Worm (Caenorhabditis elegans): Measurements from ENCODE around the gene F59A7.2.

F59A7.2 gene

DNA sequence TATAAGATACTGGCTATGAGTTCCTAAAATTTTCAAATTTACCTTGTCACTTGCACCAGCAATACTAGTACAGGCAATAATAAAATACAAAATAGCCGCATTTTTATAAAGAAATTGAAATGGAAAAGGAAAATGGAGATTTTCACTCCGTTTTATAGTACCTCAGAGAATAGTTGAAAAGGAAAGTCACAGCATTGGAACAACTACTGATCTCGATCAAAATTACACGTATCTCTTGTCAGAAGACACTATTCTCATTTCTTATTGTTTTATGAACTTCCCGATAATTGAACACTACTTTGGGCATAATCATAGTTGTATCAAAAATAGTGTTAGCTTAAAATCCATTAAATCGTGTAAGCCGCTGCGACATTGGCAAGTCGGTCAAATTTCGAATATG lies 35.2 kb upstream of the F59A7.2 start, which contains the start of gene Y40B10A.11:
Gene Y40B10A.11, minus strand, starts transcription at position 101 of the 400 bp plus-strand sequence.
- TF ChIP-seq fax-1 (tag; optimal IDR thresholded peaks at IDR 0.05) (no peak), ahr-1 (tag; optimal IDR thresholded peaks at IDR 0.05) (no peak), hlh-30 (tag; optimal IDR thresholded peaks at IDR 0.05; ENCODE audit: insufficient read depth) (no peak), tbx-7 (tag; optimal IDR thresholded peaks at IDR 0.05) (no peak), pat-9 (tag; optimal IDR thresholded peaks at IDR 0.05) (no peak), dve-1 (tag; optimal IDR thresholded peaks at IDR 0.05) (no peak), rnt-1 (tag; optimal IDR thresholded peaks at IDR 0.05) (no peak), fkh-10 (GFP tag; optimal IDR thresholded peaks at IDR 0.05) (no peak), elt-2 (tag; optimal IDR thresholded peaks at IDR 0.05) (no peak), ceh-18 (tag; optimal IDR thresholded peaks at IDR 0.05) (no peak), unc-55 (GFP tag; optimal IDR thresholded peaks at IDR 0.05) (no peak), hlh-15 (tag; optimal IDR thresholded peaks at IDR 0.05) (no peak), ceh-34 (tag; optimal IDR thresholded peaks at IDR 0.05) (no peak), K02D7.2 (tag; optimal IDR thresholded peaks at IDR 0.05) (no peak)

- TF ChIP-seq T23F11.4 (GFP tag; optimal IDR thresholded peaks at IDR 0.05) (no peak), hlh-15 (tag; optimal IDR thresholded peaks at IDR 0.05) (no peak), dve-1 (tag; optimal IDR thresholded peaks at IDR 0.05) (no peak), syd-9 (tag; optimal IDR thresholded peaks at IDR 0.05) (no peak), rnt-1 (tag; optimal IDR thresholded peaks at IDR 0.05) (no peak), madf-2 (tag; optimal IDR thresholded peaks at IDR 0.05) (no peak), ceh-14 (tag; optimal IDR thresholded peaks at IDR 0.05) (no peak), fkh-10 (GFP tag; optimal IDR thresholded peaks at IDR 0.05) (no peak), sdc-2 (tag; optimal IDR thresholded peaks at IDR 0.05) (no peak), unc-3 (GFP tag; conservative IDR thresholded peaks at IDR 0.05) (no peak), unc-3 (tag; optimal IDR thresholded peaks at IDR 0.05) (no peak), elt-4 (tag; optimal IDR thresholded peaks at IDR 0.05) (no peak), unc-42 (tag; optimal IDR thresholded peaks at IDR 0.05) (no peak)
These were observed 34.5 kb upstream of the F59A7.2 start for ce11 chrV:2050790-2051189.

ce11 chrV:2050136-2050535 lies 33.8 kb upstream of the F59A7.2 start, which contains the start of gene comt-4:
Gene comt-4 (minus strand): TSS chrV:2050185.
- TF ChIP-seq sox-2 (GFP tag; IDR thresholded peaks at IDR 0.05): no peak
- TF ChIP-seq lin-11 (tag; optimal IDR thresholded peaks at IDR 0.05): no peak
- no peak for TF ChIP-seq eyg-1 (tag; optimal IDR thresholded peaks at IDR 0.05)
- no peak for TF ChIP-seq unc-3 (GFP tag; conservative IDR thresholded peaks at IDR 0.05)
- no peak for TF ChIP-seq unc-3 (tag; optimal IDR thresholded peaks at IDR 0.05)
- TF ChIP-seq sdc-2 (tag; optimal IDR thresholded peaks at IDR 0.05): no peak
- TF ChIP-seq ceh-6 (GFP tag; optimal IDR thresholded peaks at IDR 0.05): no peak
- TF ChIP-seq fkh-10 (GFP tag; optimal IDR thresholded peaks at IDR 0.05): no peak
- TF ChIP-seq npax-4 (tag; optimal IDR thresholded peaks at IDR 0.05): no peak
- no peak for TF ChIP-seq Y22D7AL.16 (tag; optimal IDR thresholded peaks at IDR 0.05)
- TF ChIP-seq pqm-1 (tag; optimal IDR thresholded peaks at IDR 0.05): no peak
- no peak for TF ChIP-seq K09A11.1 (tag; optimal IDR thresholded peaks at IDR 0.05; ENCODE audit: insufficient read depth)

- TF ChIP-seq dmd-4 (tag; optimal IDR thresholded peaks at IDR 0.05; ENCODE audit: borderline replicate concordance) (no peak), F13H6.1 (tag; optimal IDR thresholded peaks at IDR 0.05) (no peak), unc-55 (GFP tag; optimal IDR thresholded peaks at IDR 0.05) (no peak), ceh-9 (tag; optimal IDR thresholded peaks at IDR 0.05) (no peak), eyg-1 (tag; optimal IDR thresholded peaks at IDR 0.05) (no peak), unc-86 (tag; optimal IDR thresholded peaks at IDR 0.05) (no peak), ceh-31 (tag; optimal IDR thresholded peaks at IDR 0.05) (no peak), madf-2 (tag; optimal IDR thresholded peaks at IDR 0.05) (no peak), fkh-6 (tag; optimal IDR thresholded peaks at IDR 0.05) (no peak), pha-2 (tag; optimal IDR thresholded peaks at IDR 0.05) (no peak), pha-4 (tag; optimal IDR thresholded peaks at IDR 0.05) (no peak), pqm-1 (tag; optimal IDR thresholded peaks at IDR 0.05) (no peak), ceh-30 (tag; optimal IDR thresholded peaks at IDR 0.05) (no peak), ceh-14 (tag; optimal IDR thresholded peaks at IDR 0.05) (no peak), pros-1 (tag; optimal IDR thresholded peaks at IDR 0.05) (no peak), elt-4 (tag; optimal IDR thresholded peaks at IDR 0.05) (no peak), C08G9.2 (tag; optimal IDR thresholded peaks at IDR 0.05) (no peak), nhr-11 (tag; optimal IDR thresholded peaks at IDR 0.05) (no peak)
These were observed 29.6 kb upstream of the F59A7.2 start, which contains the start of gene Y40B10A.5 for ce11 chrV:2045956-2046355. Gene Y40B10A.5 (minus strand): TSS chrV:2046056.
